Fruit fly (Drosophila melanogaster) whole organism, embryonic: Measurements from ENCODE around the gene Rab18.
A peak's percentile ranks its signal among the peaks of the same experiment; 100 is the strongest.

Experiments used
- Adf1 ChIP-seq: fragments of 200-800 bp; sonication (Bioruptor generic); IDR thresholded peaks from 2 replicates; pipeline ENCODE4 v1.3.6; 2022; ENCODE audit warnings: missing biosample characterization, missing genetic modification characterization
- Antp ChIP-seq: fragments of 200-800 bp; sonication (Bioruptor generic); optimal IDR thresholded peaks from 3 replicates; lab custom pipeline; 2016; ENCODE audit warnings: missing biosample characterization, missing genetic modification characterization
- CG1024 ChIP-seq: fragments of 200-800 bp; sonication (Bioruptor generic); IDR thresholded peaks from 2 replicates; pipeline ENCODE4 v1.3.6; 2022; ENCODE audit warnings: missing biosample characterization, missing genetic modification characterization
- CG10654 ChIP-seq: fragments of 200-800 bp; sonication (Bioruptor generic); optimal IDR thresholded peaks from 2 replicates; lab custom pipeline; 2016; ENCODE audit warnings: missing biosample characterization, missing genetic modification characterization
- CG11456 ChIP-seq: fragments of 200-800 bp; sonication (Bioruptor generic); IDR thresholded peaks from 3 replicates; pipeline ENCODE4 v1.3.6; 2022; ENCODE audit warnings: missing biosample characterization, missing genetic modification characterization
- CG12391 ChIP-seq: fragments of 200-800 bp; sonication (Bioruptor generic); optimal IDR thresholded peaks from 3 replicates; lab custom pipeline; 2018; ENCODE audit warnings: missing biosample characterization, mild to moderate bottlenecking, missing genetic modification characterization, moderate library complexity
- CG15514 ChIP-seq: fragments of 200-800 bp; sonication (Bioruptor generic); optimal IDR thresholded peaks from 3 replicates; lab custom pipeline; 2017; ENCODE audit warnings: missing biosample characterization, missing genetic modification characterization, mild to moderate bottlenecking, moderate library complexity, missing genetic modification reagents
- CG15601 ChIP-seq: fragments of 200-800 bp; sonication (Bioruptor generic); optimal IDR thresholded peaks from 3 replicates; lab custom pipeline; 2019; ENCODE audit warnings: missing biosample characterization, mild to moderate bottlenecking, missing genetic modification characterization, moderate library complexity
- CG16779 ChIP-seq: fragments of 200-800 bp; sonication (Bioruptor generic); IDR thresholded peaks from 2 replicates; pipeline ENCODE4 v1.3.6; 2022; ENCODE audit warnings: missing biosample characterization, missing genetic modification characterization
- CG18599 ChIP-seq: fragments of 200-800 bp; sonication (Bioruptor generic); optimal IDR thresholded peaks from 3 replicates; lab custom pipeline; 2017; ENCODE audit warnings: missing biosample characterization, missing genetic modification characterization, mild to moderate bottlenecking, moderate library complexity, missing genetic modification reagents
- CG2202 ChIP-seq: fragments of 200-800 bp; sonication (Bioruptor generic); optimal IDR thresholded peaks from 2 replicates; lab custom pipeline; 2018; ENCODE audit warnings: missing biosample characterization, mild to moderate bottlenecking, missing genetic modification characterization
- CG32532 ChIP-seq: fragments of 200-800 bp; sonication (Bioruptor generic); IDR thresholded peaks from 2 replicates; pipeline ENCODE4 v1.3.6; 2022; ENCODE audit warnings: missing biosample characterization, missing genetic modification characterization
- CG3726 ChIP-seq: fragments of 200-800 bp; sonication (Bioruptor generic); IDR thresholded peaks from 3 replicates; pipeline ENCODE4, ENCODE4 v1.3.6; 2022; ENCODE audit warnings: missing biosample characterization, missing genetic modification characterization
- CG4617 ChIP-seq: fragments of 200-800 bp; sonication (Bioruptor generic); optimal IDR thresholded peaks from 3 replicates; lab custom pipeline; 2016; ENCODE audit warnings: missing biosample characterization, missing genetic modification characterization, borderline replicate concordance
- CG6791 ChIP-seq: fragments of 200-800 bp; sonication (Bioruptor generic); IDR thresholded peaks from 3 replicates; pipeline ENCODE4 v1.3.6; 2022; ENCODE audit warnings: missing biosample characterization, missing genetic modification characterization; ENCODE audit not compliant: partially characterized antibody
- CG7357 ChIP-seq: fragments of 200-800 bp; sonication (Bioruptor generic); IDR thresholded peaks from 3 replicates; pipeline ENCODE4 v1.3.6; 2022; ENCODE audit warnings: missing biosample characterization, missing genetic modification characterization
- CG7987 ChIP-seq: fragments of 200-800 bp; sonication (Bioruptor generic); optimal IDR thresholded peaks from 2 replicates; lab custom pipeline; 2018; ENCODE audit warnings: missing biosample characterization, mild to moderate bottlenecking, missing genetic modification characterization, moderate library complexity
- CG8944 ChIP-seq: fragments of 200-800 bp; sonication (Bioruptor generic); optimal IDR thresholded peaks from 3 replicates; lab custom pipeline; 2016; ENCODE audit warnings: missing biosample characterization, missing genetic modification characterization
- CG9727 ChIP-seq: fragments of 200-800 bp; sonication (Bioruptor generic); optimal IDR thresholded peaks from 3 replicates; lab custom pipeline; 2017; ENCODE audit warnings: missing biosample characterization, mild to moderate bottlenecking, missing genetic modification characterization
- CTCF ChIP-seq: fragments of 200-800 bp; sonication (Bioruptor generic); optimal IDR thresholded peaks from 2 replicates; lab custom pipeline; 2017; ENCODE audit warnings: missing biosample characterization, mild to moderate bottlenecking, missing genetic modification characterization, moderate library complexity
- Dbx ChIP-seq: fragments of 200-800 bp; sonication (Bioruptor generic); IDR thresholded peaks from 3 replicates; pipeline ENCODE4 v1.3.6; 2022; ENCODE audit warnings: missing biosample characterization, missing genetic modification characterization
- Hr78 ChIP-seq, 2 experiments: fragments of 200-800 bp in 1 of 2; fragments of >200 bp in 1 of 2; sonication (Bioruptor generic) in 1 of 2; optimal IDR thresholded peaks; 2 replicates each; lab custom pipeline; 2017 to 2019; ENCODE audit warnings: missing biosample characterization in 2 of 2, missing genetic modification characterization in 2 of 2, mild to moderate bottlenecking in 1 of 2, moderate library complexity in 1 of 2
- Kr ChIP-seq: fragments of 200-800 bp; sonication (Bioruptor generic); optimal IDR thresholded peaks from 2 replicates; lab custom pipeline; 2017; ENCODE audit warnings: missing biosample characterization, mild to moderate bottlenecking, missing genetic modification characterization
- Lhr ChIP-seq: fragments of 200-800 bp; sonication (Bioruptor generic); optimal IDR thresholded peaks from 3 replicates; lab custom pipeline; 2017; ENCODE audit warnings: mild to moderate bottlenecking, missing biosample characterization, missing genetic modification reagents, missing genetic modification characterization
- Meics ChIP-seq: fragments of 200-800 bp; sonication (Bioruptor generic); optimal IDR thresholded peaks from 2 replicates; lab custom pipeline; 2017; ENCODE audit warnings: missing biosample characterization, mild to moderate bottlenecking, missing genetic modification characterization
- NfI ChIP-seq: fragments of 200-800 bp; sonication (Bioruptor generic); optimal IDR thresholded peaks from 3 replicates; lab custom pipeline; 2018; ENCODE audit warnings: missing biosample characterization, mild to moderate bottlenecking, missing genetic modification characterization, moderate library complexity
- Oli ChIP-seq: fragments of 200-800 bp; sonication (Bioruptor generic); optimal IDR thresholded peaks from 2 replicates; lab custom pipeline; 2018; ENCODE audit warnings: missing biosample characterization, mild to moderate bottlenecking, missing genetic modification characterization, moderate library complexity
- Poxn ChIP-seq: fragments of 200-800 bp; sonication (Bioruptor generic); IDR thresholded peaks from 2 replicates; pipeline ENCODE4 v1.3.6; 2022; ENCODE audit warnings: missing biosample characterization, missing genetic modification characterization
- Sox102F ChIP-seq: fragments of 200-800 bp; sonication (Bioruptor generic); optimal IDR thresholded peaks from 2 replicates; lab custom pipeline; 2018; ENCODE audit warnings: missing biosample characterization, mild to moderate bottlenecking, missing genetic modification characterization, moderate library complexity
- az2 ChIP-seq: fragments of 200-800 bp; sonication (Bioruptor generic); optimal IDR thresholded peaks from 3 replicates; lab custom pipeline; 2016; ENCODE audit warnings: missing biosample characterization, missing genetic modification characterization
- crol ChIP-seq: fragments of 200-800 bp; sonication (Bioruptor generic); IDR thresholded peaks from 2 replicates; pipeline ENCODE4 v1.3.6; 2022; ENCODE audit warnings: missing biosample characterization, missing genetic modification characterization
- fd102C ChIP-seq: fragments of 200-800 bp; sonication (Bioruptor generic); optimal IDR thresholded peaks from 2 replicates; lab custom pipeline; 2018; ENCODE audit warnings: missing biosample characterization, mild to moderate bottlenecking, missing genetic modification characterization, moderate library complexity
- gt ChIP-seq: fragments of 200-800 bp; sonication (Bioruptor generic); IDR thresholded peaks from 2 replicates; pipeline ENCODE4 v1.3.6; 2022; ENCODE audit warnings: missing biosample characterization, missing genetic modification characterization
- ind ChIP-seq: fragments of 200-800 bp; sonication (Bioruptor generic); optimal IDR thresholded peaks from 3 replicates; lab custom pipeline; 2016; ENCODE audit warnings: missing biosample characterization, missing genetic modification characterization
- insv ChIP-seq, 2 experiments: fragments of 200-800 bp; sonication (Bioruptor generic); optimal IDR thresholded peaks; 3 replicates each; lab custom pipeline; 2016 to 2018; ENCODE audit warnings: missing biosample characterization in 2 of 2, missing genetic modification characterization in 2 of 2
- inv ChIP-seq: fragments of 200-800 bp; sonication (Bioruptor generic); IDR thresholded peaks from 2 replicates; pipeline ENCODE4 v1.3.6; 2022; ENCODE audit warnings: missing biosample characterization, missing genetic modification characterization; ENCODE audit not compliant: partially characterized antibody
- jumu ChIP-seq: fragments of 200-800 bp; sonication (Bioruptor generic); optimal IDR thresholded peaks from 3 replicates; lab custom pipeline; 2016; ENCODE audit warnings: missing biosample characterization, missing genetic modification characterization
- mam ChIP-seq: fragments of 200-800 bp; sonication (Bioruptor generic); optimal IDR thresholded peaks from 3 replicates; lab custom pipeline; 2016; ENCODE audit warnings: missing biosample characterization, missing genetic modification characterization
- nmo ChIP-seq: fragments of 200-800 bp; sonication (Bioruptor generic); optimal IDR thresholded peaks from 2 replicates; lab custom pipeline; 2018; ENCODE audit warnings: missing biosample characterization, mild to moderate bottlenecking, missing genetic modification characterization, moderate library complexity
- odd ChIP-seq: fragments of 200-800 bp; sonication (Bioruptor generic); optimal IDR thresholded peaks from 2 replicates; lab custom pipeline; 2017; ENCODE audit warnings: missing biosample characterization, mild to moderate bottlenecking, missing genetic modification characterization
- peb ChIP-seq: fragments of 200-800 bp; sonication (Bioruptor generic); IDR thresholded peaks from 2 replicates; pipeline ENCODE4 v1.3.6; 2022; ENCODE audit warnings: missing biosample characterization, missing genetic modification characterization
- pita ChIP-seq: fragments of 200-800 bp; sonication (Bioruptor generic); optimal IDR thresholded peaks from 2 replicates; lab custom pipeline; 2017; ENCODE audit warnings: missing biosample characterization, mild to moderate bottlenecking, missing genetic modification characterization
- pnt ChIP-seq: fragments of 200-800 bp; sonication (Bioruptor generic); optimal IDR thresholded peaks from 3 replicates; lab custom pipeline; 2016; ENCODE audit warnings: missing biosample characterization, missing genetic modification characterization
- prd ChIP-seq, 3 experiments: fragments of >200 bp in 2 of 3; fragments of 200-800 bp in 1 of 3; sonication (Bioruptor generic) in 1 of 3; optimal IDR thresholded peaks in 2 of 3; IDR thresholded peaks in 1 of 3; 2 replicates in 2 of 3; 3 replicates in 1 of 3; pipeline versions ENCODE4 v1.3.6 to Lab custom; 2017 to 2022; ENCODE audit warnings: missing biosample characterization in 1 of 3, missing genetic modification characterization in 1 of 3
- sens-2 ChIP-seq: fragments of 200-800 bp; sonication (Bioruptor generic); IDR thresholded peaks from 2 replicates; pipeline ENCODE4 v1.3.6; 2022; ENCODE audit warnings: missing biosample characterization, missing genetic modification characterization
- slbo ChIP-seq: fragments of 200-800 bp; sonication (Bioruptor generic); IDR thresholded peaks from 2 replicates; pipeline ENCODE4 v1.3.6; 2022; ENCODE audit warnings: missing biosample characterization, missing genetic modification characterization
- sr ChIP-seq: fragments of 200-800 bp; sonication (Bioruptor generic); IDR thresholded peaks from 3 replicates; pipeline ENCODE4 v1.3.6; 2022; ENCODE audit warnings: missing biosample characterization, missing genetic modification characterization
- usp ChIP-seq: fragments of >200 bp; optimal IDR thresholded peaks from 2 replicates; lab custom pipeline; 2017; ENCODE audit warnings: missing biosample characterization, missing genetic modification characterization

The Rab18 gene

DNA sequence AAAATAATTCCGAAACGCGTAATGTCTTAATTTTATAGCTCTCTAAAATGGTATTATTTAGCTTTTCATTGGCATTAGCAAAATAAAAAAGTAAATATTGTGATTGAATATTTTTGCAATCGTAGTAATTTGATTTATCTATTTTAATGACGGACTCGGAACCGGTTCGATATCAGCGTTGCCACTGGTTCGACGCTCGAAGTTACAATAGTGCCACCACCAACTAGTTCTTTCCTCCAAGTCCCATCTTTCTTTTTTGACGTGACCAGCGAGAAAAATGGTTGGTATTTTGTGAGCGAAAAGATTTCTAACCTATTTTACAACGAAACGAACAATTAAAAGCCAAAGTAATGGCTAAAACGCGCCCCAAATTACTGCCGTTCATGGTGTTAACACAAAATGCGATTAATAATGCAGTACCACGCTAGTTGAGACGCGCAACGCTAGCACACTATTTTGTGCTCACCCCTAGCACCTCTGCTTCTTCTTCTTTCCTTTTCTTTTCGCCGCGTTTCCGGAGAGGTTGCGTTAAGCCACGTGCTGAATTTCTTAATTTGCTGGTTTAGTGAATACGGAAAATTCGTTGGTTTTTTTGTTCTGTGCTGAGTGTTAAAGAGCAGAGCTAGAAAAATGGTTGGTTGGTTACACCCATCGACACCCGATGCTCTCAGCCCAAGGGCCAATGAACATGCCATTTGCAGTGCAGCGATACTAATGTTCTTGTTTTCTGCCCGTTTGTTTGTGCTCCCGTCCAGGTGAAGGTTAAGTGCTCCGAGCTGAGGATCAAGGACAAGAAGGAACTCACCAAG lies 835 bp upstream of the Rab18 start, which contains the start of gene RpL35 (continued):
- TF ChIP-seq CG32532 (GFP tag; lab: Robert Waterston, UW) (peak; percentile 52; the same call in 1 of the 2 replicates), odd (GFP tag; lab: Kevin White, UChicago) (peak; percentile 59), az2 (GFP tag; lab: Kevin White, UChicago) (no peak), crol (GFP tag; lab: Robert Waterston, UW) (0 out of 2 replicates have a peak, but pooled peaks have one; percentile 29), pnt (GFP tag; lab: Kevin White, UChicago) (no peak), inv (GFP tag; lab: Robert Waterston, UW) (peak; percentile 46; the same call in 1 of the 2 replicates), Oli (peak; percentile 2), jumu (GFP tag; lab: Kevin White, UChicago) (peak; percentile 18), Dbx (GFP tag; lab: Robert Waterston, UW) (0 out of 3 replicates have a peak, but pooled peaks have one; percentile 6), CG1024 (no peak), Poxn (no peak), Meics (peak; percentile 51), CTCF (GFP tag; lab: Kevin White, UChicago) (peak; percentile 14), CG15514 (GFP tag; lab: Kevin White, UChicago) (peak; percentile 98), CG4617 (GFP tag; lab: Kevin White, UChicago) (peak; percentile 60), prd (optimal IDR thresholded peaks at IDR 0.05; lab: Kevin White, UChicago) (no peak), prd (GFP tag; IDR thresholded peaks at IDR 0.05; lab: Robert Waterston, UW) (no peak; the same call in 2 of the 3 replicates), usp (GFP tag; lab: Kevin White, UChicago) (no peak), slbo (GFP tag; lab: Robert Waterston, UW) (peak; percentile 23; the same call in 1 of the 2 replicates), ind (no peak), CG18599 (GFP tag; lab: Kevin White, UChicago) (peak; percentile 31), Adf1 (peak; percentile 22; the same call in 1 of the 2 replicates), CG10654 (peak; percentile 13), CG7987 (GFP tag; lab: Kevin White, UChicago) (peak; percentile 51), pita (GFP tag; lab: Kevin White, UChicago) (no peak), CG7357 (GFP tag; lab: Robert Waterston, UW) (no peak), CG6791 (GFP tag; lab: Robert Waterston, UW) (no peak; the same call in 2 of the 3 replicates), CG2202 (tag; lab: Kevin White, UChicago) (peak; percentile 16), Kr (no peak), insv (GFP tag; optimal IDR thresholded peaks at IDR 0.05; lab: Kevin White, UChicago) (no peak), fd102C (GFP tag; lab: Kevin White, UChicago) (no peak), mam (GFP tag; lab: Kevin White, UChicago) (peak; percentile 32), sr (GFP tag; lab: Robert Waterston, UW) (no peak), CG3726 (GFP tag; lab: Robert Waterston, UW) (no peak), CG11456 (GFP tag; lab: Robert Waterston, UW) (0 out of 3 replicates have a peak, but pooled peaks have one; percentile 68), CG12391 (peak; percentile 38), Lhr (peak; percentile 60), nmo (GFP tag; lab: Kevin White, UChicago) (peak; percentile 45), Antp (peak; percentile 43), sens-2 (GFP tag; lab: Robert Waterston, UW) (no peak), gt (no peak), CG9727 (GFP tag; lab: Kevin White, UChicago) (peak; percentile 50), CG8944 (GFP tag; lab: Kevin White, UChicago) (no peak), Hr78 (GFP tag; optimal IDR thresholded peaks at IDR 0.05; lab: Kevin White, UChicago) (no peak), CG16779 (GFP tag; lab: Robert Waterston, UW) (no peak), peb (GFP tag; lab: Robert Waterston, UW) (0 out of 2 replicates have a peak, but pooled peaks have one; percentile 7), CG15601 (tag; lab: Kevin White, UChicago) (peak; percentile 12), NfI (GFP tag; lab: Kevin White, UChicago) (peak; percentile 60), Sox102F (GFP tag; lab: Kevin White, UChicago) (no peak)
